Worm (Caenorhabditis elegans) whole organism, mixed stage, embryonic: ENCODE results near the gene trpl-5.

ENCODE experiments used
- bed-3 ChIP-seq: fragments of 200-800 bp; sonication (Bioruptor generic); optimal IDR thresholded peaks from 3 replicates; lab custom pipeline; 2018; ENCODE audit warnings: mild to moderate bottlenecking, missing genetic modification characterization, moderate library complexity, missing compliant biosample characterization
- blmp-1 ChIP-seq: fragments of 150-350 bp; optimal IDR thresholded peaks from 2 replicates; lab custom pipeline; 2014; ENCODE audit warnings: missing biosample characterization, missing genetic modification characterization
- ceh-39 ChIP-seq: fragments of 150-350 bp; optimal IDR thresholded peaks from 2 replicates; lab custom pipeline; 2014; ENCODE audit warnings: missing biosample characterization, missing genetic modification characterization
- ceh-43 ChIP-seq: fragments of 200-800 bp; sonication (Bioruptor generic); optimal IDR thresholded peaks from 2 replicates; lab custom pipeline; 2018; ENCODE audit warnings: mild to moderate bottlenecking, missing genetic modification characterization, moderate library complexity, missing compliant biosample characterization
- ceh-83 ChIP-seq: fragments of 200-800 bp; sonication (Bioruptor generic); optimal IDR thresholded peaks from 2 replicates; lab custom pipeline; 2018; ENCODE audit warnings: mild to moderate bottlenecking, missing genetic modification characterization, missing compliant biosample characterization
- ces-1 ChIP-seq: fragments of 150-350 bp; optimal IDR thresholded peaks from 2 replicates; lab custom pipeline; 2014; ENCODE audit warnings: missing biosample characterization, missing genetic modification reagents, missing genetic modification characterization
- cnd-1 ChIP-seq: fragments of 200-800 bp; sonication (Bioruptor generic); optimal IDR thresholded peaks from 2 replicates; lab custom pipeline; 2018; ENCODE audit warnings: mild to moderate bottlenecking, missing genetic modification characterization, missing compliant biosample characterization
- drap-1 ChIP-seq: fragments of 200-800 bp; sonication (Bioruptor generic); optimal IDR thresholded peaks from 3 replicates; lab custom pipeline; 2018; ENCODE audit warnings: mild to moderate bottlenecking, missing genetic modification characterization, missing compliant biosample characterization
- elt-1 ChIP-seq: sonication (generic microtip); optimal IDR thresholded peaks from 2 replicates; lab custom pipeline; 2017; ENCODE audit warnings: missing genetic modification characterization, mild to moderate bottlenecking, missing compliant biosample characterization, antibody characterized with exemption, moderate library complexity, borderline replicate concordance; ENCODE audit not compliant: insufficient read depth
- elt-3 ChIP-seq: fragments of 150-350 bp; optimal IDR thresholded peaks from 2 replicates; lab custom pipeline; 2014; ENCODE audit warnings: missing biosample characterization, missing genetic modification characterization
- flh-1 ChIP-seq: fragments of 200-800 bp; sonication (Bioruptor generic); optimal IDR thresholded peaks from 2 replicates; lab custom pipeline; 2018; ENCODE audit warnings: mild to moderate bottlenecking, missing genetic modification characterization, moderate library complexity, missing compliant biosample characterization
- ham-2 ChIP-seq: fragments of 200-800 bp; sonication (Bioruptor generic); optimal IDR thresholded peaks from 2 replicates; lab custom pipeline; 2018; ENCODE audit warnings: mild to moderate bottlenecking, missing genetic modification characterization, missing compliant biosample characterization
- hlh-1 ChIP-seq: fragments of 150-350 bp; optimal IDR thresholded peaks from 2 replicates; lab custom pipeline; 2014; ENCODE audit warnings: missing biosample characterization, missing genetic modification reagents, missing genetic modification characterization
- lin-13 ChIP-seq: fragments of 150-350 bp; optimal IDR thresholded peaks from 2 replicates; lab custom pipeline; 2014; ENCODE audit warnings: missing biosample characterization, missing genetic modification characterization
- lin-32 ChIP-seq: fragments of 200-800 bp; sonication (Bioruptor generic); optimal IDR thresholded peaks from 2 replicates; lab custom pipeline; 2018; ENCODE audit warnings: mild to moderate bottlenecking, missing genetic modification characterization, missing compliant biosample characterization
- mab-5 ChIP-seq: fragments of 150-350 bp; optimal IDR thresholded peaks from 2 replicates; lab custom pipeline; 2014; ENCODE audit warnings: missing biosample characterization, missing genetic modification characterization
- mep-1 ChIP-seq: fragments of 150-350 bp; optimal IDR thresholded peaks from 2 replicates; lab custom pipeline; 2017; ENCODE audit warnings: missing biosample characterization, missing genetic modification reagents, missing genetic modification characterization, inconsistent platforms
- mls-2 ChIP-seq: sonication (generic microtip); optimal IDR thresholded peaks from 2 replicates; lab custom pipeline; 2016; ENCODE audit warnings: mild to moderate bottlenecking, missing genetic modification characterization, moderate library complexity, missing compliant biosample characterization
- nhr-12 ChIP-seq: fragments of 150-350 bp; optimal IDR thresholded peaks from 2 replicates; lab custom pipeline; 2014; ENCODE audit warnings: missing biosample characterization, missing genetic modification characterization
- nhr-2 ChIP-seq: fragments of 150-350 bp; optimal IDR thresholded peaks from 2 replicates; lab custom pipeline; 2014; ENCODE audit warnings: missing biosample characterization, missing genetic modification characterization
- nhr-237 ChIP-seq: fragments of 150-350 bp; optimal IDR thresholded peaks from 2 replicates; lab custom pipeline; 2014; ENCODE audit warnings: missing biosample characterization, missing genetic modification characterization
- nhr-76 ChIP-seq: sonication (generic microtip); optimal IDR thresholded peaks from 2 replicates; lab custom pipeline; 2017; ENCODE audit warnings: missing biosample characterization, missing genetic modification characterization
- pha-4 ChIP-seq: fragments of 150-350 bp; optimal IDR thresholded peaks from 2 replicates; lab custom pipeline; 2018; ENCODE audit warnings: missing biosample characterization, missing genetic modification reagents, missing genetic modification characterization
- sem-2 ChIP-seq: fragments of 200-800 bp; sonication (Bioruptor generic); optimal IDR thresholded peaks from 2 replicates; lab custom pipeline; 2018; ENCODE audit warnings: mild to moderate bottlenecking, missing genetic modification characterization, missing compliant biosample characterization
- snpc-4 ChIP-seq: fragments of 150-350 bp; optimal IDR thresholded peaks from 2 replicates; lab custom pipeline; 2014; ENCODE audit warnings: missing biosample characterization, missing genetic modification characterization
- sptf-1 ChIP-seq: sonication (generic microtip); optimal IDR thresholded peaks from 2 replicates; lab custom pipeline; 2017; ENCODE audit warnings: mild to moderate bottlenecking, missing genetic modification characterization, moderate library complexity, missing compliant biosample characterization
- tbx-8 ChIP-seq: fragments of 200-800 bp; sonication (Bioruptor generic); optimal IDR thresholded peaks from 2 replicates; lab custom pipeline; 2018; ENCODE audit warnings: mild to moderate bottlenecking, missing genetic modification characterization, moderate library complexity, missing compliant biosample characterization
- unc-62 ChIP-seq: fragments of 150-350 bp; optimal IDR thresholded peaks from 2 replicates; lab custom pipeline; 2014; ENCODE audit warnings: missing biosample characterization, missing genetic modification reagents, missing genetic modification characterization
- zip-8 ChIP-seq: fragments of 150-350 bp; optimal IDR thresholded peaks from 2 replicates; lab custom pipeline; 2014; ENCODE audit warnings: missing biosample characterization, missing genetic modification characterization

Gene trpl-5

DNA sequence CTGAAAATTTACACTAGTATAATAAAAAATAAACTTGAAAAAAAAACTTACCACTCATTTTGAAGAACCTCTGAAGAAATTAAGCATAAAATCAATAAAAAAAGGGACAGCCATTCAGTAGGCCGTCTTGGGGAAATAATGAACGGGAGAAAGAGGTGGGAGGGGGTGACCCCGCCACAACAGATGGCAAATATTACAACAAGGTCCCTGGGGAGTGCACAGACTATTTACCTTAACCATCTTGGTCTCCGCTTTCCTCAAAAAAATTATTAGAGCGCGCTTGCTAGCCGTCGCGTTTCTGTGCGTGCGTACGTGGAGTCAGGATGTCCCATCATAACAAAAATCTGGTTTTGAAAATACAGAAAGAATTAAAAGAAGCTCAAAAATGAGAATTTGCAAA, 1.5 kb upstream of the trpl-5 start, which contains the start of gene T16A1.10:
T16A1.10 (minus strand) TSS at position 123 of the 400 bp plus-strand sequence.
- TF ChIP-seq cnd-1 (tag; lab: Kevin White, UChicago) (peak; percentile 62), nhr-12 (tag; lab: Kevin White, UChicago) (no peak), lin-32 (GFP tag; lab: Kevin White, UChicago) (peak; percentile 82), hlh-1 (tag; lab: Kevin White, UChicago) (peak; percentile 1), lin-13 (peak; percentile 2), mls-2 (no peak), pha-4 (tag; lab: Kevin White, UChicago) (no peak)
- TF ChIP-seq, all 35 proteins: peak for 4

DNA sequence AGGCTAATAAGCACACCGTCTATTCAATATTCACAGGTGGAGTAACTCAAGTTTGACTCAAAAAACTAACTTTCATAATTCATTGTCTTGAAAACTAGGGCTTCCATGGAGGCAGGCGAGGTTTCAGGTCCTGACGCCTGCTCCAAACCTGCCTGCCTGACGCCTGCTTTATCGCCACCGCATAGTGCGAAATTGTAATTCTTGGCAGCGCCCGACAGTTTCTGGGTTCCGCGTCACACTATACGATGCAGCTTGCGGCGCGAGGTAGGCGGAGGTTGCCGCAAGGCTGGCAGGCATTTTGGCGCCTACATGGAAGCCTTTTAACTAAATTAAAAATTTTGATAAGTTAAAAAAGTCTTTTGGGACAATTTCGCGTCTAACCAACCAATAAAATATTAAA, 3.2 kb downstream of the trpl-5 start:
- TF ChIP-seq blmp-1 (tag; lab: Kevin White, UChicago), result no peak
- TF ChIP-seq bed-3, result no peak
- TF ChIP-seq tbx-8 (GFP tag; lab: Kevin White, UChicago), result no peak
- TF ChIP-seq ces-1 (GFP tag; lab: Kevin White, UChicago), result no peak
- no peak for TF ChIP-seq ceh-39 (tag; lab: Kevin White, UChicago)
- no peak for TF ChIP-seq nhr-12 (tag; lab: Kevin White, UChicago)
- TF ChIP-seq unc-62 (GFP tag; lab: Kevin White, UChicago), result no peak

DNA sequence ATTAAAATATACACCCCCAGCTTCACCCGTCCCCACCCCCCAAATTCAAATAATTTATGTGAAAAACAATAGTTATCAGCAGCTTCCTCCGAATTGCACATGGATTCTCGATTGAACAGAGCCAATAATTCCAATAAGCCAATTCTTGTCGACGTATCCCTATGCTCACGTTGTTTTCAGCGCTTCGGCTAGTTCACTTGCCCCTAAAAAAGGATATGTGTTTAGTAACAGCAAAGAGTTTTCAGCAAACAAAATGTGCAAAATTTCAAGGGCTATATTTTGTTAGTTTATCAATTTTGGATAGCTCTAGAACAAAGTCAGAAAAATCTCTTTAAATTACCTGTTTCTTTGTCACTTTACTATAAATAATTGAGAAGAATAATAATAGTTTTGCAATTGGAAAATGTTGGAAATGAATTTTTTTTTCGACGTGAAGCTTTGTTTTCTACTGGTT, 6.7 kb downstream of the trpl-5 start, which contains the start of the genes T16A1.5 and fbxc-49:
T16A1.5 (minus strand) TSS at position 101 of the 454 bp plus-strand sequence.
fbxc-49 (plus strand) TSS at position 404 of the 454 bp plus-strand sequence.
- no peak for TF ChIP-seq elt-1 (tag; lab: Kevin White, UChicago)
- TF ChIP-seq pha-4 (tag; lab: Kevin White, UChicago), result no peak
- TF ChIP-seq hlh-1 (tag; lab: Kevin White, UChicago), result no peak
- no peak for TF ChIP-seq blmp-1 (tag; lab: Kevin White, UChicago)
- TF ChIP-seq zip-8 (tag; lab: Kevin White, UChicago), result no peak
- TF ChIP-seq mls-2, result no peak
- TF ChIP-seq nhr-12 (tag; lab: Kevin White, UChicago), result no peak
- TF ChIP-seq snpc-4, result no peak

DNA sequence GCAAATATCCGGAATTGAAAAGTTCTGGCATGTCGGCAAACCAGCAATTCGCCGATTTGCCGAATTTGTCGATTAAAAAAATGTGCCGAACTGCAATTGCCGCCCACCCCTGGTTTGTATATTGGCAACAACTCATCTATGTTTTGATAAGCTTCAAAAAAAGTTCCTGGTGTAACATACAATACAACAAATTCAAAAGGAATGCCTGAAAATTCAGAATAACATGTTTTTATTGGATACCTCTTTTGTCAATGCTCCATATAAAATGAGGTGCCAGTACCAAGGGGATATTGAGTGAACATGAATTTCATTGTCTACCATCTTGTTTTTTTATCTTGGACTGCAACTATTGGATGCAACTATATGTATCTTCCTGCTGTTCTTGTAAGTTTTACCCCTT, 9.2 kb downstream of the trpl-5 start, which contains the start of gene T16A1.4:
T16A1.4 (plus strand) TSS at position 301 of the 400 bp plus-strand sequence.
- TF ChIP-seq nhr-237, result no peak
- no peak for TF ChIP-seq nhr-2 (tag; lab: Kevin White, UChicago)
- no peak for TF ChIP-seq snpc-4
- TF ChIP-seq mab-5 (tag; lab: Kevin White, UChicago), result no peak
- TF ChIP-seq ham-2, result no peak
- no peak for TF ChIP-seq drap-1 (GFP tag; lab: Kevin White, UChicago)
- TF ChIP-seq pha-4 (tag; lab: Kevin White, UChicago), result no peak
- no peak for TF ChIP-seq nhr-76 (tag; lab: Kevin White, UChicago)
- TF ChIP-seq lin-32 (GFP tag; lab: Kevin White, UChicago), result no peak
- no peak for TF ChIP-seq ceh-83 (GFP tag; lab: Kevin White, UChicago)
- TF ChIP-seq sptf-1 (tag; lab: Kevin White, UChicago), result no peak
- no peak for TF ChIP-seq tbx-8 (GFP tag; lab: Kevin White, UChicago)
- TF ChIP-seq unc-62 (GFP tag; lab: Kevin White, UChicago), result no peak
- TF ChIP-seq lin-13, result no peak
- no peak for TF ChIP-seq mep-1 (tag; lab: Kevin White, UChicago)
- no peak for TF ChIP-seq mls-2
- no peak for TF ChIP-seq ceh-39 (tag; lab: Kevin White, UChicago)

DNA sequence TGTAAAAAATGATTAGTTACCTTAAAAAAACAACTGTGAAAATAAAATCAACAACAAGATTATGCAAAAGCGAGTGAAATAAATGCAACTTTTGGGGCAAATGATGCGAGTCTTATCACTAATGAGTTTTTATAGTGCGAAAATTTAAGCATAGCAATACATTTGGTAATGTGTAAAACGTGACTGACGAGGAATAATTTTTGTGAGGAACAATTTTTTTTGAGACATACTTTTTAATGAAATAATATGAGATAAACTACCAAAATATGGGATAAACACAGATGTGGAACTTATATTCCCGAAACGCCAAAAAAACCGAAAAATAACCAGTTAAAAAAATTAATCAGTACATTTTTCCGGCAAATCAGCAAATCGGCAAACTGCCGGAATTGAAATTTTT, 10.0 kb downstream of the trpl-5 start, which contains the start of gene F07E5.9:
F07E5.9 (minus strand) TSS at position 101 of the 400 bp plus-strand sequence.
- no peak for TF ChIP-seq elt-1 (tag; lab: Kevin White, UChicago)
- TF ChIP-seq blmp-1 (tag; lab: Kevin White, UChicago), result no peak
- TF ChIP-seq bed-3, result no peak
- no peak for TF ChIP-seq pha-4 (tag; lab: Kevin White, UChicago)
- TF ChIP-seq unc-62 (GFP tag; lab: Kevin White, UChicago), result no peak
- no peak for TF ChIP-seq cnd-1 (tag; lab: Kevin White, UChicago)
- TF ChIP-seq snpc-4, result no peak
- no peak for TF ChIP-seq sem-2 (GFP tag; lab: Kevin White, UChicago)
- TF ChIP-seq ham-2, result no peak
- TF ChIP-seq sptf-1 (tag; lab: Kevin White, UChicago), result no peak
- no peak for TF ChIP-seq flh-1 (GFP tag; lab: Kevin White, UChicago)
- TF ChIP-seq elt-3 (tag; lab: Kevin White, UChicago), result no peak
- no peak for TF ChIP-seq ceh-43 (GFP tag; lab: Kevin White, UChicago)
- TF ChIP-seq nhr-2 (tag; lab: Kevin White, UChicago), result no peak
